Fruit fly (Drosophila melanogaster) whole organism, embryonic: Measurements from ENCODE around the gene MED19.

Source experiments
- Atf3 ChIP-seq: fragments of 200-800 bp; sonication (Bioruptor generic); optimal IDR thresholded peaks from 3 replicates; lab custom pipeline; 2016; ENCODE audit warnings: missing biosample characterization, missing genetic modification characterization
- Awh ChIP-seq: fragments of 200-800 bp; sonication (Bioruptor generic); IDR thresholded peaks from 2 replicates; pipeline ENCODE4, ENCODE4 v1.3.6; 2022; ENCODE audit warnings: missing biosample characterization, missing genetic modification characterization
- CG10147 ChIP-seq: fragments of 200-800 bp; sonication (Bioruptor generic); optimal IDR thresholded peaks from 2 replicates; lab custom pipeline; 2019; ENCODE audit warnings: missing biosample characterization, mild to moderate bottlenecking, missing genetic modification characterization, moderate library complexity
- CG10209 ChIP-seq: fragments of 200-800 bp; sonication (Bioruptor generic); optimal IDR thresholded peaks from 3 replicates; lab custom pipeline; 2017; ENCODE audit warnings: missing biosample characterization, mild to moderate bottlenecking, missing genetic modification characterization, missing genetic modification reagents
- CG12744 ChIP-seq: fragments of 200-800 bp; sonication (Bioruptor generic); optimal IDR thresholded peaks from 2 replicates; lab custom pipeline; 2016; ENCODE audit warnings: missing biosample characterization, missing genetic modification characterization
- CG13287 ChIP-seq: fragments of 200-800 bp; sonication (Bioruptor generic); IDR thresholded peaks from 2 replicates; pipeline ENCODE4 v1.3.6; 2022; ENCODE audit warnings: missing biosample characterization, missing genetic modification characterization; ENCODE audit not compliant: partially characterized antibody
- CG13296 ChIP-seq: fragments of 200-800 bp; sonication (Bioruptor generic); optimal IDR thresholded peaks from 3 replicates; lab custom pipeline; 2018; ENCODE audit warnings: missing biosample characterization, mild to moderate bottlenecking, missing genetic modification characterization
- CG15601 ChIP-seq: fragments of 200-800 bp; sonication (Bioruptor generic); optimal IDR thresholded peaks from 3 replicates; lab custom pipeline; 2019; ENCODE audit warnings: missing biosample characterization, mild to moderate bottlenecking, missing genetic modification characterization, moderate library complexity
- CG1647 ChIP-seq: fragments of 200-800 bp; sonication (Bioruptor generic); optimal IDR thresholded peaks from 3 replicates; lab custom pipeline; 2016; ENCODE audit warnings: missing biosample characterization, missing genetic modification characterization
- CG16815 ChIP-seq: fragments of 200-800 bp; sonication (Bioruptor generic); optimal IDR thresholded peaks from 3 replicates; lab custom pipeline; 2017; ENCODE audit warnings: missing biosample characterization, mild to moderate bottlenecking, missing genetic modification characterization
- CG1832 ChIP-seq: fragments of 200-800 bp; sonication (Bioruptor generic); optimal IDR thresholded peaks from 2 replicates; lab custom pipeline; 2017; ENCODE audit warnings: missing biosample characterization, mild to moderate bottlenecking, missing genetic modification characterization, inconsistent platforms
- CG30431 ChIP-seq: fragments of 200-800 bp; sonication (Bioruptor generic); optimal IDR thresholded peaks from 2 replicates; lab custom pipeline; 2017; ENCODE audit warnings: missing biosample characterization, missing genetic modification characterization
- CG31224 ChIP-seq: fragments of 200-800 bp; sonication (Bioruptor generic); IDR thresholded peaks from 2 replicates; pipeline ENCODE4 v1.3.6; 2022; ENCODE audit warnings: missing biosample characterization, missing genetic modification characterization
- CG32772 ChIP-seq: fragments of 200-800 bp; sonication (Bioruptor generic); IDR thresholded peaks from 2 replicates; pipeline ENCODE4 v1.3.6; 2022; ENCODE audit warnings: missing biosample characterization, missing genetic modification characterization
- CG34224 ChIP-seq: fragments of 200-800 bp; sonication (Bioruptor generic); IDR thresholded peaks from 3 replicates; pipeline ENCODE4 v1.3.6; 2022; ENCODE audit warnings: missing biosample characterization, missing genetic modification characterization; ENCODE audit not compliant: partially characterized antibody
- CG34376 ChIP-seq: fragments of 200-800 bp; sonication (Bioruptor generic); optimal IDR thresholded peaks from 2 replicates; lab custom pipeline; 2018; ENCODE audit warnings: missing biosample characterization, mild to moderate bottlenecking, missing genetic modification characterization
- CG4730 ChIP-seq: fragments of 200-800 bp; sonication (Bioruptor generic); IDR thresholded peaks from 2 replicates; pipeline ENCODE4 v1.3.6; 2022; ENCODE audit warnings: missing biosample characterization, missing genetic modification characterization
- CG4820 ChIP-seq: fragments of 200-800 bp; sonication (Bioruptor generic); optimal IDR thresholded peaks from 3 replicates; lab custom pipeline; 2016; ENCODE audit warnings: missing biosample characterization, missing genetic modification characterization
- CG7786 ChIP-seq: fragments of 200-800 bp; sonication (Bioruptor generic); optimal IDR thresholded peaks from 2 replicates; lab custom pipeline; 2016; ENCODE audit warnings: missing biosample characterization, missing genetic modification characterization
- CG7928 ChIP-seq: fragments of 200-800 bp; sonication (Bioruptor generic); optimal IDR thresholded peaks from 2 replicates; lab custom pipeline; 2017; ENCODE audit warnings: missing biosample characterization, mild to moderate bottlenecking, missing genetic modification characterization
- CG9609 ChIP-seq: fragments of 200-800 bp; sonication (Bioruptor generic); optimal IDR thresholded peaks from 3 replicates; lab custom pipeline; 2016; ENCODE audit warnings: missing biosample characterization, missing genetic modification characterization
- CG9817 ChIP-seq: fragments of 200-800 bp; sonication (Bioruptor generic); optimal IDR thresholded peaks from 2 replicates; lab custom pipeline; 2018; ENCODE audit warnings: missing biosample characterization, mild to moderate bottlenecking, missing genetic modification characterization, moderate library complexity
- CTCF ChIP-seq: fragments of 200-800 bp; sonication (Bioruptor generic); optimal IDR thresholded peaks from 2 replicates; lab custom pipeline; 2017; ENCODE audit warnings: missing biosample characterization, mild to moderate bottlenecking, missing genetic modification characterization, moderate library complexity
- Camta ChIP-seq: fragments of 200-800 bp; sonication (Bioruptor generic); optimal IDR thresholded peaks from 2 replicates; lab custom pipeline; 2016; ENCODE audit warnings: missing biosample characterization, missing genetic modification characterization
- Chrac-16 ChIP-seq: fragments of 200-800 bp; sonication (Bioruptor generic); optimal IDR thresholded peaks from 3 replicates; lab custom pipeline; 2016; ENCODE audit warnings: missing biosample characterization, missing genetic modification characterization
- CkIIα-i1 ChIP-seq: fragments of 200-800 bp; sonication (Bioruptor generic); IDR thresholded peaks from 2 replicates; pipeline ENCODE4 v1.3.6; 2022; ENCODE audit warnings: missing biosample characterization, missing genetic modification characterization
- D19A ChIP-seq: fragments of 200-800 bp; optimal IDR thresholded peaks from 3 replicates; lab custom pipeline; 2019; ENCODE audit warnings: missing biosample characterization, mild to moderate bottlenecking, missing genetic modification characterization, moderate library complexity
- Dad ChIP-seq: fragments of 200-800 bp; sonication (Bioruptor generic); optimal IDR thresholded peaks from 3 replicates; lab custom pipeline; 2016; ENCODE audit warnings: missing biosample characterization, missing genetic modification characterization
- Ets65A ChIP-seq: fragments of 200-800 bp; sonication (Bioruptor generic); peaks from one replicate; lab custom pipeline; 2016; ENCODE audit warnings: missing biosample characterization, missing genetic modification characterization
- Hmx ChIP-seq: fragments of 200-800 bp; sonication (Bioruptor generic); optimal IDR thresholded peaks from 2 replicates; lab custom pipeline; 2016; ENCODE audit warnings: missing biosample characterization, missing genetic modification characterization
- Lpt ChIP-seq: fragments of >200 bp; optimal IDR thresholded peaks from 2 replicates; lab custom pipeline; 2018; ENCODE audit warnings: missing biosample characterization, missing genetic modification characterization
- Meics ChIP-seq: fragments of 200-800 bp; sonication (Bioruptor generic); optimal IDR thresholded peaks from 2 replicates; lab custom pipeline; 2017; ENCODE audit warnings: missing biosample characterization, mild to moderate bottlenecking, missing genetic modification characterization
- NC2α ChIP-seq: fragments of 200-800 bp; sonication (Bioruptor generic); optimal IDR thresholded peaks from 2 replicates; lab custom pipeline; 2016; ENCODE audit warnings: missing biosample characterization, missing genetic modification characterization
- NC2β ChIP-seq: fragments of 200-800 bp; sonication (Bioruptor generic); optimal IDR thresholded peaks from 2 replicates; lab custom pipeline; 2016; ENCODE audit warnings: missing biosample characterization, missing genetic modification characterization
- Oli ChIP-seq: fragments of 200-800 bp; sonication (Bioruptor generic); optimal IDR thresholded peaks from 2 replicates; lab custom pipeline; 2018; ENCODE audit warnings: missing biosample characterization, mild to moderate bottlenecking, missing genetic modification characterization, moderate library complexity
- Sry-β ChIP-seq: fragments of 200-800 bp; sonication (Bioruptor generic); optimal IDR thresholded peaks from 2 replicates; lab custom pipeline; 2018; ENCODE audit warnings: missing biosample characterization, mild to moderate bottlenecking, missing genetic modification characterization, moderate library complexity
- aop ChIP-seq: fragments of 200-800 bp; sonication (Bioruptor generic); IDR thresholded peaks from 2 replicates; pipeline ENCODE4 v1.3.6; 2022; ENCODE audit warnings: missing biosample characterization, missing genetic modification characterization
- chinmo ChIP-seq: fragments of 200-800 bp; sonication (Bioruptor generic); IDR thresholded peaks from 4 replicates; pipeline ENCODE4 v1.3.6; 2022; ENCODE audit warnings: missing biosample characterization, missing genetic modification characterization; ENCODE audit not compliant: partially characterized antibody
- chn ChIP-seq: fragments of 200-800 bp; sonication (Bioruptor generic); optimal IDR thresholded peaks from 2 replicates; lab custom pipeline; 2016; ENCODE audit warnings: missing biosample characterization, missing genetic modification characterization
- crp ChIP-seq, 2 experiments: fragments of 200-800 bp; sonication (Bioruptor generic); optimal IDR thresholded peaks; 2 replicates in 1 of 2; 3 replicates in 1 of 2; lab custom pipeline; 2017; ENCODE audit warnings: missing biosample characterization in 2 of 2, missing genetic modification characterization in 2 of 2, mild to moderate bottlenecking in 1 of 2, moderate library complexity in 1 of 2
- dm ChIP-seq: fragments of 200-800 bp; sonication (Bioruptor generic); optimal IDR thresholded peaks from 3 replicates; lab custom pipeline; 2016; ENCODE audit warnings: missing biosample characterization, missing genetic modification characterization
- fu2 ChIP-seq: fragments of 200-800 bp; sonication (Bioruptor generic); optimal IDR thresholded peaks from 2 replicates; lab custom pipeline; 2016; ENCODE audit warnings: missing biosample characterization, missing genetic modification characterization
- ind ChIP-seq: fragments of 200-800 bp; sonication (Bioruptor generic); optimal IDR thresholded peaks from 3 replicates; lab custom pipeline; 2016; ENCODE audit warnings: missing biosample characterization, missing genetic modification characterization
- jumu ChIP-seq: fragments of 200-800 bp; sonication (Bioruptor generic); optimal IDR thresholded peaks from 3 replicates; lab custom pipeline; 2016; ENCODE audit warnings: missing biosample characterization, missing genetic modification characterization
- knrl ChIP-seq: fragments of 200-800 bp; sonication (Bioruptor generic); IDR thresholded peaks from 3 replicates; pipeline ENCODE4 v1.3.6; 2022; ENCODE audit warnings: missing biosample characterization, missing genetic modification characterization; ENCODE audit not compliant: partially characterized antibody
- nerfin-1 ChIP-seq: fragments of 200-800 bp; sonication (Bioruptor generic); optimal IDR thresholded peaks from 3 replicates; lab custom pipeline; 2019; ENCODE audit warnings: missing biosample characterization, mild to moderate bottlenecking, missing genetic modification characterization, moderate library complexity
- pb ChIP-seq: fragments of 200-800 bp; sonication (Bioruptor generic); optimal IDR thresholded peaks from 3 replicates; lab custom pipeline; 2016; ENCODE audit warnings: missing biosample characterization, missing genetic modification characterization
- pum ChIP-seq: fragments of 200-800 bp; sonication (Bioruptor generic); optimal IDR thresholded peaks from 2 replicates; lab custom pipeline; 2016; ENCODE audit warnings: missing biosample characterization, missing genetic modification characterization
- shn ChIP-seq: fragments of 200-800 bp; sonication (Bioruptor generic); optimal IDR thresholded peaks from 3 replicates; lab custom pipeline; 2016; ENCODE audit warnings: missing biosample characterization, missing genetic modification characterization
- sna ChIP-seq: fragments of 200-800 bp; sonication (Bioruptor generic); IDR thresholded peaks from 2 replicates; pipeline ENCODE4 v1.3.6; 2022; ENCODE audit warnings: missing biosample characterization, missing genetic modification characterization; ENCODE audit not compliant: partially characterized antibody
- trem ChIP-seq: fragments of 200-800 bp; optimal IDR thresholded peaks from 3 replicates; lab custom pipeline; 2019; ENCODE audit warnings: missing biosample characterization, mild to moderate bottlenecking, missing genetic modification characterization, moderate library complexity
- vnd ChIP-seq: fragments of 200-800 bp; sonication (Bioruptor generic); IDR thresholded peaks from 3 replicates; pipeline ENCODE4 v1.3.6; 2022; ENCODE audit warnings: missing biosample characterization, missing genetic modification characterization; ENCODE audit not compliant: partially characterized antibody

Gene MED19

dm6 chr3L:17802107-17802506, 44.2 kb downstream of the MED19 start, which contains the start of gene NUCB1 (continued):
- no peak for TF ChIP-seq CkIIα-i1
- no peak for TF ChIP-seq CTCF (GFP tag; lab: Kevin White, UChicago)
- no peak for TF ChIP-seq CG34376
- no peak for TF ChIP-seq CG31224 (GFP tag; lab: Robert Waterston, UW)
- TF ChIP-seq CG10209 (GFP tag; lab: Kevin White, UChicago) = peak; percentile 36
- TF ChIP-seq CG12744 (GFP tag; lab: Kevin White, UChicago) = peak; percentile 47
- TF ChIP-seq CG1647 (GFP tag; lab: Kevin White, UChicago) = peak; percentile 31
- TF ChIP-seq pum = peak; percentile 5
- TF ChIP-seq knrl (GFP tag; lab: Robert Waterston, UW) = peak; percentile 26; the same call in 1 of the 3 replicates
- no peak for TF ChIP-seq CG9817 (tag; lab: Kevin White, UChicago)
- TF ChIP-seq trem (tag; lab: Kevin White, UChicago) = peak; percentile 82
- TF ChIP-seq CG16815 (GFP tag; lab: Kevin White, UChicago) = no peak
- TF ChIP-seq CG1832 (GFP tag; lab: Kevin White, UChicago) = no peak
- peak; percentile 30 for TF ChIP-seq NC2α (GFP tag; lab: Kevin White, UChicago)
- TF ChIP-seq Atf3 (GFP tag; lab: Kevin White, UChicago) = no peak
- TF ChIP-seq chinmo (GFP tag; lab: Robert Waterston, UW) = no peak
- peak; percentile 7 for TF ChIP-seq CG4820
- no peak for TF ChIP-seq CG13296 (GFP tag; lab: Kevin White, UChicago)
- TF ChIP-seq CG4730 (GFP tag; lab: Robert Waterston, UW) = no peak
- peak; percentile 80 for TF ChIP-seq nerfin-1 (tag; lab: Kevin White, UChicago)
- TF ChIP-seq shn (GFP tag; lab: Kevin White, UChicago) = peak; percentile 52
- TF ChIP-seq CG30431 (GFP tag; lab: Kevin White, UChicago) = no peak
- peak in 1 of 2 experiments; percentile 87 for TF ChIP-seq crp (GFP tag; optimal IDR thresholded peaks at IDR 0.05; lab: Kevin White, UChicago)
- no peak for TF ChIP-seq D19A (tag; lab: Kevin White, UChicago)
- TF ChIP-seq aop = no peak
- no peak for TF ChIP-seq sna
- peak; percentile 8 for TF ChIP-seq jumu (GFP tag; lab: Kevin White, UChicago)
- TF ChIP-seq CG10147 = no peak
- peak; percentile 33 for TF ChIP-seq CG9609
- TF ChIP-seq fu2 (GFP tag; lab: Kevin White, UChicago) = peak; percentile 48
- TF ChIP-seq ind = peak; percentile 40
- TF ChIP-seq Dad (GFP tag; lab: Kevin White, UChicago) = peak; percentile 46
- peak; percentile 23 for TF ChIP-seq Meics
- TF ChIP-seq pb (GFP tag; lab: Kevin White, UChicago) = peak; percentile 20
- TF ChIP-seq vnd (GFP tag; lab: Robert Waterston, UW) = no peak
- no peak for TF ChIP-seq CG15601
- peak; percentile 15 for TF ChIP-seq Camta (GFP tag; lab: Kevin White, UChicago)
- TF ChIP-seq Lpt (GFP tag; lab: Kevin White, UChicago) = no peak
- peak; percentile 7 for TF ChIP-seq CG7786
- peak; percentile 36; the same call in 1 of the 2 replicates for TF ChIP-seq Awh (GFP tag; lab: Robert Waterston, UW)
- peak; percentile 7 for TF ChIP-seq Chrac-16
- peak; percentile 21; the same call in 1 of the 3 replicates for TF ChIP-seq CG34224 (GFP tag; lab: Robert Waterston, UW)
- no peak for TF ChIP-seq Oli
- peak; percentile 3 for TF ChIP-seq chn (GFP tag; lab: Kevin White, UChicago)
- TF ChIP-seq NC2β = peak; percentile 40
- no peak for TF ChIP-seq Hmx (GFP tag; lab: Kevin White, UChicago)
- peak; percentile 23 for TF ChIP-seq Sry-β (GFP tag; lab: Kevin White, UChicago)
- TF ChIP-seq Ets65A = peak; percentile 92
- peak; percentile 0 for TF ChIP-seq CG7928 (GFP tag; lab: Kevin White, UChicago)
- TF ChIP-seq dm (GFP tag; lab: Kevin White, UChicago) = peak; percentile 54
- peak; percentile 56; the same call in 1 of the 2 replicates for TF ChIP-seq CG13287 (GFP tag; lab: Robert Waterston, UW)
- no peak for TF ChIP-seq CG32772
